Fruit fly (Drosophila melanogaster): Measurements from ENCODE around the gene TwdlT.

TwdlT gene

dm6 chr3R:27070906-27071498 lies 22.0 kb downstream of the TwdlT start (continued):
- TF ChIP-seq dmrt11E (tag; optimal IDR thresholded peaks at IDR 0.05) (no peak), CG7786 (GFP tag; optimal IDR thresholded peaks at IDR 0.05) (no peak), Jarid2 (GFP tag; optimal IDR thresholded peaks at IDR 0.05) (no peak), pb (GFP tag; optimal IDR thresholded peaks at IDR 0.05) (no peak), Dll (GFP tag; IDR thresholded peaks at IDR 0.05; ENCODE audit: partially characterized antibody) (0 out of 4 replicates have a peak, but pooled peaks have one; percentile 16), CG10274 (GFP tag; optimal IDR thresholded peaks at IDR 0.05) (peak; percentile 96), CG13287 (GFP tag; IDR thresholded peaks at IDR 0.05; ENCODE audit: partially characterized antibody) (no peak), CG6683 (GFP tag; optimal IDR thresholded peaks at IDR 0.05) (no peak), CG2199 (GFP tag; IDR thresholded peaks at IDR 0.05) (no peak), nom (GFP tag; optimal IDR thresholded peaks at IDR 0.05) (no peak), tgo (GFP tag; IDR thresholded peaks at IDR 0.05) (no peak), Dip2 (GFP tag; IDR thresholded peaks at IDR 0.05) (no peak), CG4424 (GFP tag; optimal IDR thresholded peaks at IDR 0.05) (no peak), dysf (GFP tag; IDR thresholded peaks at IDR 0.05) (peak; percentile 33; the same call in 2 of the 3 replicates), CG4707 (GFP tag; optimal IDR thresholded peaks at IDR 0.05) (no peak), CG8924 (tag; optimal IDR thresholded peaks at IDR 0.05) (no peak), CG15269 (tag; optimal IDR thresholded peaks at IDR 0.05) (no peak), gem (tag; optimal IDR thresholded peaks at IDR 0.05) (peak; percentile 14), sens-2 (GFP tag; IDR thresholded peaks at IDR 0.05) (no peak), Taf1 (GFP tag; IDR thresholded peaks at IDR 0.05) (no peak), CG17912 (GFP tag; optimal IDR thresholded peaks at IDR 0.05) (no peak), CG3838 (GFP tag; optimal IDR thresholded peaks at IDR 0.05) (no peak), repo (GFP tag; optimal IDR thresholded peaks at IDR 0.05) (no peak), CG9932 (GFP tag; IDR thresholded peaks at IDR 0.05) (no peak), CG10654 (GFP tag; optimal IDR thresholded peaks at IDR 0.05) (no peak), nmo (GFP tag; optimal IDR thresholded peaks at IDR 0.05) (no peak), CG16779 (GFP tag; IDR thresholded peaks at IDR 0.05) (no peak), tio (GFP tag; optimal IDR thresholded peaks at IDR 0.05) (no peak), CG14441 (GFP tag; IDR thresholded peaks at IDR 0.05) (peak; percentile 31; the same call in 1 of the 2 replicates), CG7987 (GFP tag; optimal IDR thresholded peaks at IDR 0.05) (no peak), ash1 (GFP tag; optimal IDR thresholded peaks at IDR 0.05) (no peak), Adf1 (GFP tag; IDR thresholded peaks at IDR 0.05) (no peak), CG12769 (tag; optimal IDR thresholded peaks at IDR 0.05) (peak; percentile 23), CG10147 (GFP tag; optimal IDR thresholded peaks at IDR 0.05) (no peak), CG15514 (GFP tag; optimal IDR thresholded peaks at IDR 0.05) (peak; percentile 10), CG10979 (tag; optimal IDR thresholded peaks at IDR 0.05) (no peak), CG2120 (GFP tag; optimal IDR thresholded peaks at IDR 0.05) (peak; percentile 7), lilli (GFP tag; optimal IDR thresholded peaks at IDR 0.05) (peak; percentile 29), CG6765 (GFP tag; optimal IDR thresholded peaks at IDR 0.05) (no peak), wek (GFP tag; optimal IDR thresholded peaks at IDR 0.05) (no peak), Atf6 (GFP tag; IDR thresholded peaks at IDR 0.05) (no peak), tap (tag; optimal IDR thresholded peaks at IDR 0.05) (no peak), bbx (GFP tag; IDR thresholded peaks at IDR 0.05; ENCODE audit: partially characterized antibody) (no peak), ase (GFP tag; IDR thresholded peaks at IDR 0.05) (0 out of 3 replicates have a peak, but pooled peaks have one; percentile 31), CG12155 (GFP tag; optimal IDR thresholded peaks at IDR 0.05) (no peak), Vsx1 (GFP tag; optimal IDR thresholded peaks at IDR 0.05) (peak; percentile 38), Gug (GFP tag; IDR thresholded peaks at IDR 0.05) (0 out of 4 replicates have a peak, but pooled peaks have one; percentile 15), NfI (GFP tag; optimal IDR thresholded peaks at IDR 0.05) (peak; percentile 1), YL-1 (GFP tag; optimal IDR thresholded peaks at IDR 0.05) (no peak), Deaf1 (tag; optimal IDR thresholded peaks at IDR 0.05) (no peak)

Measured in whole organism, embryonic.